Worm (Caenorhabditis elegans): ENCODE results near the gene B0563.6.

The B0563.6 gene

ce11 chrX:9168239-9168638 lies 30.7 kb downstream of the B0563.6 start, which contains the start of gene B0563.9:
Gene B0563.9, plus strand, starts transcription at chrX:9168539.
- no peak for TF ChIP-seq hmbx-1 (tag; optimal IDR thresholded peaks at IDR 0.05)
- TF ChIP-seq ceh-13 (GFP tag; optimal IDR thresholded peaks at IDR 0.05) = no peak
- TF ChIP-seq tra-4 (tag; optimal IDR thresholded peaks at IDR 0.05) = no peak
- no peak for TF ChIP-seq hmg-4 (GFP tag; optimal IDR thresholded peaks at IDR 0.05)
- no peak for TF ChIP-seq tbx-11 (GFP tag; IDR thresholded peaks at IDR 0.05)
- no peak for TF ChIP-seq F13C5.2 (tag; optimal IDR thresholded peaks at IDR 0.05)
- TF ChIP-seq tbx-37 (GFP tag; conservative IDR thresholded peaks at IDR 0.05) = no peak
- no peak for TF ChIP-seq sea-1 (GFP tag; conservative IDR thresholded peaks at IDR 0.05)
- TF ChIP-seq ama-1 (optimal IDR thresholded peaks at IDR 0.05) = no peak
- TF ChIP-seq ets-7 (tag; optimal IDR thresholded peaks at IDR 0.05) = no peak
- no peak for TF ChIP-seq scrt-1 (GFP tag; IDR thresholded peaks at IDR 0.05)
- no peak for TF ChIP-seq hnd-1 (tag; optimal IDR thresholded peaks at IDR 0.05)
- TF ChIP-seq ceh-36 (tag; optimal IDR thresholded peaks at IDR 0.05) = no peak
- TF ChIP-seq flt-1 (GFP tag; IDR thresholded peaks at IDR 0.05) = no peak
- no peak for TF ChIP-seq aly-1 (tag; optimal IDR thresholded peaks at IDR 0.05)
- no peak for TF ChIP-seq pes-1 (GFP tag; IDR thresholded peaks at IDR 0.05)
- TF ChIP-seq B0310.2 (tag; optimal IDR thresholded peaks at IDR 0.05) = no peak

DNA sequence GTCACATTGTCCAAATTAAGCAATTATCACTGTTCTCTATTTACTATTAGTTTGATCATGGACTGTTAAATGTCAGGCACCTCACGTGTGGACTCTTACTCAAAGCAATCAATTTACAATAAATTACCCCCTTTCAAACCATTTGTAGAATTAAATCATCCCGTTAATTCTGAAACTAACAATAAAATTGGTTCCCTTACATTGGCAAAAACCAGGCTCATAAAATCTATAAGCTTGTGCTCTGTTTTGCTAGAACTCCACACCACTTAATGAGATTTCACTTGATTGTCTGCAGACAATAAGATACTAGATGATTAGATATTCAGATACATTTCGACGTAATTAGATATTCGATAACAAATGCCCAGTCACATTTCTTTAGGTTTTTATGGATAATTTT lies 32.6 kb downstream of the B0563.6 start:
- no peak for TF ChIP-seq ceh-13 (GFP tag; optimal IDR thresholded peaks at IDR 0.05)

- TF ChIP-seq B0310.2 (tag; optimal IDR thresholded peaks at IDR 0.05) = no peak
- no peak for TF ChIP-seq ets-7 (tag; optimal IDR thresholded peaks at IDR 0.05)
- TF ChIP-seq tra-4 (tag; optimal IDR thresholded peaks at IDR 0.05) = no peak
- no peak for TF ChIP-seq hnd-1 (tag; optimal IDR thresholded peaks at IDR 0.05)
- TF ChIP-seq aly-1 (tag; optimal IDR thresholded peaks at IDR 0.05) = no peak
- no peak for TF ChIP-seq F13C5.2 (tag; optimal IDR thresholded peaks at IDR 0.05)
- TF ChIP-seq sea-1 (GFP tag; conservative IDR thresholded peaks at IDR 0.05) = no peak
- TF ChIP-seq tbx-11 (GFP tag; IDR thresholded peaks at IDR 0.05) = no peak
- no peak for TF ChIP-seq tbx-37 (GFP tag; conservative IDR thresholded peaks at IDR 0.05)
- no peak for TF ChIP-seq ama-1 (optimal IDR thresholded peaks at IDR 0.05)
- TF ChIP-seq flt-1 (GFP tag; IDR thresholded peaks at IDR 0.05) = no peak
- TF ChIP-seq hmg-4 (GFP tag; optimal IDR thresholded peaks at IDR 0.05) = no peak
- TF ChIP-seq hmbx-1 (tag; optimal IDR thresholded peaks at IDR 0.05) = no peak
- TF ChIP-seq ceh-13 (GFP tag; optimal IDR thresholded peaks at IDR 0.05) = no peak
Measured at ce11 chrX:9171241-9171640, 33.7 kb downstream of the B0563.6 start, which contains the start of gene B0563.1. Gene B0563.1, plus strand, starts transcription at chrX:9171541.

DNA sequence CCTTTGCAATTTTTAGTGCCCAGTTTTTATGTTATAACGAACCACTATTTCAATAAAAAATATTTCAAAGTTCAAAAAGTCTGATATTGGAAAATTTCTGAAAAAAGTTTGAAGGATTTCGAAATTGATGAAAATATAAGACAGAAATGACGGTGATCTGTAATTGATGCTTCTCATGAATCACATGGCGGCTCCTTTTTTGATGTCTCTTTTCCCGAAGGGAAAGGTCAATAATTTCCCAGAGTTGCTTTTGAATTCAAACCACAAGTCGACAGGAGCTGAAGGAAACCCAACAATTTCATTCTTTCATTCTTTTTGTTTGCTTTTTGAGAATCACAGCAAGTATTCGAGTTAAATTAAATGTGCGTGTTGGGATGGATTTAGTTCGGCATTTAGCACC lies 34.8 kb downstream of the B0563.6 start, which contains the start of gene B0563.18:
Gene B0563.18, plus strand, starts transcription at position 301 of the 400 bp plus-strand sequence.
- TF ChIP-seq scrt-1 (GFP tag; IDR thresholded peaks at IDR 0.05) (no peak), hmg-4 (GFP tag; optimal IDR thresholded peaks at IDR 0.05) (no peak), tra-4 (tag; optimal IDR thresholded peaks at IDR 0.05) (no peak), ets-7 (tag; optimal IDR thresholded peaks at IDR 0.05) (no peak), sea-1 (GFP tag; conservative IDR thresholded peaks at IDR 0.05) (no peak), ceh-13 (GFP tag; optimal IDR thresholded peaks at IDR 0.05) (no peak), aly-1 (tag; optimal IDR thresholded peaks at IDR 0.05) (no peak), B0310.2 (tag; optimal IDR thresholded peaks at IDR 0.05) (no peak), ceh-36 (tag; optimal IDR thresholded peaks at IDR 0.05) (no peak), tbx-11 (GFP tag; IDR thresholded peaks at IDR 0.05) (no peak), ama-1 (optimal IDR thresholded peaks at IDR 0.05) (no peak), F13C5.2 (tag; optimal IDR thresholded peaks at IDR 0.05) (no peak), tbx-37 (GFP tag; conservative IDR thresholded peaks at IDR 0.05) (no peak), pes-1 (GFP tag; IDR thresholded peaks at IDR 0.05) (no peak), flt-1 (GFP tag; IDR thresholded peaks at IDR 0.05) (no peak), hnd-1 (tag; optimal IDR thresholded peaks at IDR 0.05) (no peak), hmbx-1 (tag; optimal IDR thresholded peaks at IDR 0.05) (no peak)

ce11 chrX:9172733-9173132 lies 35.2 kb downstream of the B0563.6 start:
- TF ChIP-seq pes-1 (GFP tag; IDR thresholded peaks at IDR 0.05) = no peak
- no peak for TF ChIP-seq ceh-36 (tag; optimal IDR thresholded peaks at IDR 0.05)
- no peak for TF ChIP-seq hnd-1 (tag; optimal IDR thresholded peaks at IDR 0.05)
- no peak for TF ChIP-seq hmbx-1 (tag; optimal IDR thresholded peaks at IDR 0.05)
- no peak for TF ChIP-seq scrt-1 (GFP tag; IDR thresholded peaks at IDR 0.05)
- no peak for TF ChIP-seq aly-1 (tag; optimal IDR thresholded peaks at IDR 0.05)
- no peak for TF ChIP-seq sea-1 (GFP tag; conservative IDR thresholded peaks at IDR 0.05)
- TF ChIP-seq ama-1 (optimal IDR thresholded peaks at IDR 0.05) = no peak
- TF ChIP-seq ceh-13 (GFP tag; optimal IDR thresholded peaks at IDR 0.05) = no peak
- no peak for TF ChIP-seq B0310.2 (tag; optimal IDR thresholded peaks at IDR 0.05)
- no peak for TF ChIP-seq tra-4 (tag; optimal IDR thresholded peaks at IDR 0.05)
- TF ChIP-seq tbx-37 (GFP tag; conservative IDR thresholded peaks at IDR 0.05) = no peak
- TF ChIP-seq tbx-11 (GFP tag; IDR thresholded peaks at IDR 0.05) = no peak
- TF ChIP-seq flt-1 (GFP tag; IDR thresholded peaks at IDR 0.05) = no peak
- no peak for TF ChIP-seq ets-7 (tag; optimal IDR thresholded peaks at IDR 0.05)
- no peak for TF ChIP-seq F13C5.2 (tag; optimal IDR thresholded peaks at IDR 0.05)
- TF ChIP-seq hmg-4 (GFP tag; optimal IDR thresholded peaks at IDR 0.05) = no peak

ce11 chrX:9174409-9174808 lies 36.9 kb downstream of the B0563.6 start, which contains the start of gene B0563.8:
Gene B0563.8, minus strand, starts transcription at chrX:9174509.
- no peak for TF ChIP-seq ama-1 (optimal IDR thresholded peaks at IDR 0.05)
- TF ChIP-seq ets-7 (tag; optimal IDR thresholded peaks at IDR 0.05) = no peak
- TF ChIP-seq scrt-1 (GFP tag; IDR thresholded peaks at IDR 0.05) = no peak
- no peak for TF ChIP-seq ceh-36 (tag; optimal IDR thresholded peaks at IDR 0.05)
- no peak for TF ChIP-seq hnd-1 (tag; optimal IDR thresholded peaks at IDR 0.05)
- no peak for TF ChIP-seq tbx-37 (GFP tag; conservative IDR thresholded peaks at IDR 0.05)
- no peak for TF ChIP-seq flt-1 (GFP tag; IDR thresholded peaks at IDR 0.05)
- TF ChIP-seq hmg-4 (GFP tag; optimal IDR thresholded peaks at IDR 0.05) = no peak
- no peak for TF ChIP-seq F13C5.2 (tag; optimal IDR thresholded peaks at IDR 0.05)
- no peak for TF ChIP-seq tra-4 (tag; optimal IDR thresholded peaks at IDR 0.05)
- TF ChIP-seq aly-1 (tag; optimal IDR thresholded peaks at IDR 0.05) = no peak
- no peak for TF ChIP-seq B0310.2 (tag; optimal IDR thresholded peaks at IDR 0.05)
- no peak for TF ChIP-seq sea-1 (GFP tag; conservative IDR thresholded peaks at IDR 0.05)
- no peak for TF ChIP-seq pes-1 (GFP tag; IDR thresholded peaks at IDR 0.05)

- TF ChIP-seq B0310.2 (tag; optimal IDR thresholded peaks at IDR 0.05) (no peak), flt-1 (GFP tag; IDR thresholded peaks at IDR 0.05) (no peak), aly-1 (tag; optimal IDR thresholded peaks at IDR 0.05) (no peak), hmbx-1 (tag; optimal IDR thresholded peaks at IDR 0.05) (no peak), tra-4 (tag; optimal IDR thresholded peaks at IDR 0.05) (no peak), tbx-37 (GFP tag; conservative IDR thresholded peaks at IDR 0.05) (no peak), ceh-13 (GFP tag; optimal IDR thresholded peaks at IDR 0.05) (no peak), ceh-36 (tag; optimal IDR thresholded peaks at IDR 0.05) (no peak), sea-1 (GFP tag; conservative IDR thresholded peaks at IDR 0.05) (no peak), F13C5.2 (tag; optimal IDR thresholded peaks at IDR 0.05) (no peak), hnd-1 (tag; optimal IDR thresholded peaks at IDR 0.05) (no peak), pes-1 (GFP tag; IDR thresholded peaks at IDR 0.05) (no peak), ama-1 (optimal IDR thresholded peaks at IDR 0.05) (no peak), hmg-4 (GFP tag; optimal IDR thresholded peaks at IDR 0.05) (no peak), tbx-11 (GFP tag; IDR thresholded peaks at IDR 0.05) (no peak), scrt-1 (GFP tag; IDR thresholded peaks at IDR 0.05) (no peak), ets-7 (tag; optimal IDR thresholded peaks at IDR 0.05) (no peak)
Measured at ce11 chrX:9180823-9181222, 43.3 kb downstream of the B0563.6 start, which contains the start of gene Y81B9A.4. Gene Y81B9A.4, minus strand, starts transcription at chrX:9180923.

All from whole organism, early embryonic.